Worm (Caenorhabditis elegans) whole organism, L2 larva: ENCODE results near the gene golg-4.

Experiments used
- C34F6.9 ChIP-seq: fragments of 150-350 bp; optimal IDR thresholded peaks from 2 replicates; lab custom pipeline; 2014; ENCODE audit warnings: missing biosample characterization, missing genetic modification characterization
- R02D3.7 ChIP-seq: fragments of 150-350 bp; optimal IDR thresholded peaks from 2 replicates; lab custom pipeline; 2014; ENCODE audit warnings: missing biosample characterization, missing genetic modification characterization
- Y55F3AM.14 ChIP-seq: fragments of 200-800 bp; sonication (Bioruptor generic); optimal IDR thresholded peaks from 2 replicates; lab custom pipeline; 2018; ENCODE audit warnings: mild to moderate bottlenecking, missing genetic modification characterization, missing compliant biosample characterization
- ZK546.5 ChIP-seq: sonication (generic microtip); optimal IDR thresholded peaks from 2 replicates; lab custom pipeline; 2017; ENCODE audit warnings: missing biosample characterization, missing genetic modification characterization
- alr-1 ChIP-seq: fragments of 150-350 bp; optimal IDR thresholded peaks from 2 replicates; lab custom pipeline; 2014; ENCODE audit warnings: missing biosample characterization, missing genetic modification characterization
- aly-2 ChIP-seq: fragments of 150-350 bp; optimal IDR thresholded peaks from 2 replicates; lab custom pipeline; 2014; ENCODE audit warnings: missing biosample characterization, missing genetic modification characterization
- ama-1 ChIP-seq: fragments of 150-350 bp; optimal IDR thresholded peaks from 2 replicates; lab custom pipeline; 2018; ENCODE audit warnings: inconsistent platforms
- blmp-1 ChIP-seq: sonication (generic microtip); optimal IDR thresholded peaks from 2 replicates; lab custom pipeline; 2017; ENCODE audit warnings: missing genetic modification characterization, mild to moderate bottlenecking, missing compliant biosample characterization, antibody characterized with exemption, moderate library complexity; ENCODE audit not compliant: insufficient read depth
- ceh-82 ChIP-seq: fragments of 150-350 bp; optimal IDR thresholded peaks from 2 replicates; lab custom pipeline; 2014; ENCODE audit warnings: missing biosample characterization, missing genetic modification characterization
- crh-2 ChIP-seq: sonication (generic microtip); optimal IDR thresholded peaks from 2 replicates; lab custom pipeline; 2017; ENCODE audit warnings: missing biosample characterization, missing genetic modification characterization
- elt-1 ChIP-seq: fragments of 150-350 bp; optimal IDR thresholded peaks from 2 replicates; lab custom pipeline; 2014; ENCODE audit warnings: missing biosample characterization, missing genetic modification characterization
- elt-3 ChIP-seq: sonication (generic microtip); optimal IDR thresholded peaks from 2 replicates; lab custom pipeline; 2017; ENCODE audit warnings: missing biosample characterization, missing genetic modification characterization
- fos-1 ChIP-seq: fragments of 150-350 bp; optimal IDR thresholded peaks from 2 replicates; lab custom pipeline; 2014; ENCODE audit warnings: missing biosample characterization, missing genetic modification characterization
- gmeb-1 ChIP-seq: fragments of 150-350 bp; optimal IDR thresholded peaks from 2 replicates; lab custom pipeline; 2014; ENCODE audit warnings: missing biosample characterization, missing genetic modification characterization
- lin-11 ChIP-seq: fragments of 150-350 bp; sonication (generic microtip); optimal IDR thresholded peaks from 2 replicates; lab custom pipeline; 2014; ENCODE audit warnings: missing biosample characterization, missing genetic modification characterization, inconsistent platforms, mixed read lengths
- lin-39 ChIP-seq: fragments of 150-350 bp; optimal IDR thresholded peaks from 2 replicates; lab custom pipeline; 2014; ENCODE audit warnings: missing biosample characterization, missing genetic modification reagents, missing genetic modification characterization
- lsy-2 ChIP-seq, 2 experiments: fragments of 150-350 bp in 1 of 2; sonication (generic microtip) in 1 of 2; optimal IDR thresholded peaks; 2 replicates each; lab custom pipeline; 2014 to 2017; ENCODE audit warnings: missing biosample characterization in 2 of 2, missing genetic modification characterization in 2 of 2
- mab-5 ChIP-seq: fragments of 150-350 bp; optimal IDR thresholded peaks from 2 replicates; lab custom pipeline; 2014; ENCODE audit warnings: missing biosample characterization, missing genetic modification characterization
- mbf-1 ChIP-seq: sonication (generic microtip); optimal IDR thresholded peaks from 2 replicates; lab custom pipeline; 2017; ENCODE audit warnings: missing biosample characterization, missing genetic modification characterization
- mdl-1 ChIP-seq, 2 experiments: fragments of 150-350 bp in 1 of 2; sonication (generic microtip) in 1 of 2; optimal IDR thresholded peaks; 2 replicates each; lab custom pipeline; 2017; ENCODE audit warnings: missing biosample characterization in 2 of 2, missing genetic modification characterization in 2 of 2
- nhr-10 ChIP-seq: sonication (generic microtip); optimal IDR thresholded peaks from 2 replicates; lab custom pipeline; 2017; ENCODE audit warnings: missing biosample characterization, missing genetic modification characterization
- nhr-11 ChIP-seq: fragments of 150-350 bp; optimal IDR thresholded peaks from 2 replicates; lab custom pipeline; 2014; ENCODE audit warnings: missing biosample characterization, missing genetic modification characterization
- nhr-12 ChIP-seq: fragments of 150-350 bp; optimal IDR thresholded peaks from 2 replicates; lab custom pipeline; 2014; ENCODE audit warnings: missing biosample characterization, missing genetic modification characterization
- nhr-129 ChIP-seq: fragments of 150-350 bp; optimal IDR thresholded peaks from 2 replicates; lab custom pipeline; 2014; ENCODE audit warnings: missing biosample characterization, missing genetic modification characterization
- nhr-21 ChIP-seq: fragments of 150-350 bp; optimal IDR thresholded peaks from 2 replicates; lab custom pipeline; 2014; ENCODE audit warnings: missing biosample characterization, missing genetic modification characterization
- nhr-23 ChIP-seq: fragments of 150-350 bp; optimal IDR thresholded peaks from 2 replicates; lab custom pipeline; 2014; ENCODE audit warnings: missing biosample characterization, missing genetic modification reagents, missing genetic modification characterization
- nhr-237 ChIP-seq: fragments of 150-350 bp; optimal IDR thresholded peaks from 2 replicates; lab custom pipeline; 2014; ENCODE audit warnings: missing biosample characterization, missing genetic modification characterization
- nhr-6 ChIP-seq: fragments of 150-350 bp; optimal IDR thresholded peaks from 2 replicates; lab custom pipeline; 2014; ENCODE audit warnings: missing biosample characterization, missing genetic modification characterization
- sma-3 ChIP-seq: sonication (generic microtip); optimal IDR thresholded peaks from 2 replicates; lab custom pipeline; 2016; ENCODE audit warnings: missing genetic modification reagents, missing genetic modification characterization, missing compliant biosample characterization
- snpc-4 ChIP-seq: fragments of 150-350 bp; optimal IDR thresholded peaks from 2 replicates; lab custom pipeline; 2014; ENCODE audit warnings: missing biosample characterization, missing genetic modification characterization
- unc-39 ChIP-seq: fragments of 150-350 bp; optimal IDR thresholded peaks from 2 replicates; lab custom pipeline; 2014; ENCODE audit warnings: missing biosample characterization, missing genetic modification characterization
- unc-62 ChIP-seq: fragments of 150-350 bp; optimal IDR thresholded peaks from 2 replicates; lab custom pipeline; 2014; ENCODE audit warnings: missing biosample characterization, missing genetic modification reagents, missing genetic modification characterization
- zag-1 ChIP-seq: fragments of 150-350 bp; optimal IDR thresholded peaks from 2 replicates; lab custom pipeline; 2014; ENCODE audit warnings: missing biosample characterization, missing genetic modification characterization
- ztf-1 ChIP-seq: fragments of 200-800 bp; sonication (Bioruptor generic); conservative IDR thresholded peaks from 2 replicates; pipeline ENCODE4 v1.3.6; 2022; ENCODE audit warnings: missing genetic modification characterization, missing compliant biosample characterization
- ztf-11 ChIP-seq: sonication (generic microtip); optimal IDR thresholded peaks from 2 replicates; lab custom pipeline; 2017; ENCODE audit warnings: missing biosample characterization, missing genetic modification characterization

Gene golg-4

ce11 chrIII:3413437-3413836 is 8.1 kb downstream of the golg-4 start:
- TF ChIP-seq unc-62 (GFP tag; lab: Kevin White, UChicago) = no peak
- no peak for TF ChIP-seq mbf-1 (tag; lab: Kevin White, UChicago)
- no peak for TF ChIP-seq zag-1 (tag; lab: Kevin White, UChicago)
- no peak for TF ChIP-seq nhr-21
- TF ChIP-seq, all 48 proteins: peak for 0

- TF ChIP-seq mdl-1 (tag; optimal IDR thresholded peaks at IDR 0.05; lab: Kevin White, UChicago) = no peak
- no peak for TF ChIP-seq elt-3 (tag; lab: Kevin White, UChicago)
- TF ChIP-seq nhr-129 (tag; lab: Kevin White, UChicago) = no peak
- no peak for TF ChIP-seq nhr-21
- TF ChIP-seq lsy-2 (tag; optimal IDR thresholded peaks at IDR 0.05; lab: Kevin White, UChicago) = no peak
- TF ChIP-seq ama-1 (lab: Kevin White, UChicago) = no peak
- TF ChIP-seq nhr-10 (tag; lab: Kevin White, UChicago) = no peak
- no peak for TF ChIP-seq mab-5 (tag; lab: Kevin White, UChicago)
- no peak for TF ChIP-seq nhr-6 (tag; lab: Kevin White, UChicago)
- TF ChIP-seq ztf-1 = no peak
- TF ChIP-seq crh-2 (tag; lab: Kevin White, UChicago) = no peak
- no peak for TF ChIP-seq nhr-11
- TF ChIP-seq mbf-1 (tag; lab: Kevin White, UChicago) = no peak
- no peak for TF ChIP-seq lin-39 (tag; lab: Kevin White, UChicago)
- TF ChIP-seq Y55F3AM.14 (GFP tag; lab: Kevin White, UChicago) = no peak
- TF ChIP-seq, all 48 proteins: peak for 0
Observed at ce11 chrIII:3414412-3414811, 9.0 kb downstream of the golg-4 start.

- TF ChIP-seq unc-39 (tag; lab: Kevin White, UChicago) (no peak), mdl-1 (tag; optimal IDR thresholded peaks at IDR 0.05; lab: Kevin White, UChicago) (no peak), nhr-21 (no peak), ztf-1 (no peak), zag-1 (tag; lab: Kevin White, UChicago) (no peak), aly-2 (tag; lab: Kevin White, UChicago) (no peak), sma-3 (GFP tag; lab: Kevin White, UChicago) (no peak), lin-11 (tag; lab: Kevin White, UChicago) (no peak), snpc-4 (no peak), nhr-237 (tag; lab: Kevin White, UChicago) (no peak), R02D3.7 (tag; lab: Kevin White, UChicago) (no peak), ceh-82 (tag; lab: Kevin White, UChicago) (no peak), nhr-129 (tag; lab: Kevin White, UChicago) (no peak), fos-1 (tag; lab: Kevin White, UChicago) (no peak), mbf-1 (tag; lab: Kevin White, UChicago) (no peak), ztf-11 (no peak), blmp-1 (no peak), gmeb-1 (tag; lab: Kevin White, UChicago) (no peak), nhr-10 (tag; lab: Kevin White, UChicago) (no peak)
Observed at ce11 chrIII:3417453-3417852, 12.1 kb downstream of the golg-4 start.

ce11 chrIII:3418906-3419305 is 13.5 kb downstream of the golg-4 start:
- TF ChIP-seq R02D3.7 (tag; lab: Kevin White, UChicago) (no peak), mdl-1 (tag; optimal IDR thresholded peaks at IDR 0.05; lab: Kevin White, UChicago) (no peak), nhr-129 (tag; lab: Kevin White, UChicago) (no peak), fos-1 (tag; lab: Kevin White, UChicago) (no peak), snpc-4 (no peak), alr-1 (tag; lab: Kevin White, UChicago) (no peak), zag-1 (tag; lab: Kevin White, UChicago) (no peak), sma-3 (GFP tag; lab: Kevin White, UChicago) (no peak), nhr-23 (tag; lab: Kevin White, UChicago) (no peak), Y55F3AM.14 (GFP tag; lab: Kevin White, UChicago) (no peak), nhr-12 (tag; lab: Kevin White, UChicago) (no peak), elt-1 (tag; lab: Kevin White, UChicago) (no peak), nhr-10 (tag; lab: Kevin White, UChicago) (no peak), C34F6.9 (tag; lab: Kevin White, UChicago) (no peak), unc-39 (tag; lab: Kevin White, UChicago) (no peak), ZK546.5 (tag; lab: Kevin White, UChicago) (no peak)
